Fruit fly (Drosophila melanogaster): ENCODE data around the gene RpL5.

dm6 chr2L:22550040-22550439 lies 13.4 kb upstream of the RpL5 start, which contains the start of gene CG17493:
- TF ChIP-seq CG8632 (GFP tag; optimal IDR thresholded peaks at IDR 0.05) (no peak), Hr39 (GFP tag; optimal IDR thresholded peaks at IDR 0.05) (no peak), CG16779 (tag; optimal IDR thresholded peaks at IDR 0.05) (no peak), CG31627 (GFP tag; optimal IDR thresholded peaks at IDR 0.05) (no peak), Eip78C (GFP tag) (no peak), CG8319 (GFP tag; optimal IDR thresholded peaks at IDR 0.05) (no peak), Lpt (GFP tag; optimal IDR thresholded peaks at IDR 0.05) (no peak), CG6163 (GFP tag; IDR thresholded peaks at IDR 0.05) (no peak), fd85E (GFP tag; optimal IDR thresholded peaks at IDR 0.05) (no peak)
